Fruit fly (Drosophila melanogaster) whole organism, pupa: ENCODE results near the gene sqz.

Source experiments
- CG10348 ChIP-seq: fragments of 200-800 bp; sonication (Bioruptor generic); IDR thresholded peaks from 2 replicates; pipeline ENCODE4 v1.3.6; 2022; ENCODE audit warnings: missing biosample characterization, missing genetic modification characterization
- CG12605 ChIP-seq: fragments of 200-800 bp; sonication (Bioruptor generic); IDR thresholded peaks from 2 replicates; pipeline ENCODE4 v1.3.6; 2022; ENCODE audit warnings: missing biosample characterization, missing genetic modification characterization
- CG13204 ChIP-seq: fragments of 200-800 bp; sonication (Bioruptor generic); optimal IDR thresholded peaks from 2 replicates; lab custom pipeline; 2018; ENCODE audit warnings: missing biosample characterization, mild to moderate bottlenecking, missing genetic modification characterization, moderate library complexity
- CG14655 ChIP-seq: fragments of 200-800 bp; sonication (Bioruptor generic); optimal IDR thresholded peaks from 3 replicates; lab custom pipeline; 2017; ENCODE audit warnings: mild to moderate bottlenecking, missing biosample characterization, missing genetic modification reagents, missing genetic modification characterization
- CG15710 ChIP-seq: fragments of 200-800 bp; sonication (Bioruptor generic); optimal IDR thresholded peaks from 2 replicates; lab custom pipeline; 2018; ENCODE audit warnings: missing biosample characterization, mild to moderate bottlenecking, missing genetic modification characterization, moderate library complexity
- CG17806 ChIP-seq: fragments of 200-800 bp; sonication (Bioruptor generic); optimal IDR thresholded peaks from 2 replicates; lab custom pipeline; 2018; ENCODE audit warnings: missing biosample characterization, mild to moderate bottlenecking, missing genetic modification characterization, moderate library complexity
- CG32121 ChIP-seq: fragments of 200-800 bp; sonication (Bioruptor generic); IDR thresholded peaks from 2 replicates; pipeline ENCODE4 v1.3.6; 2022; ENCODE audit warnings: missing biosample characterization, missing genetic modification characterization
- CG34367 ChIP-seq: fragments of 200-800 bp; sonication (Bioruptor generic); optimal IDR thresholded peaks from 2 replicates; lab custom pipeline; 2018; ENCODE audit warnings: missing biosample characterization, mild to moderate bottlenecking, missing genetic modification characterization
- CG4496 ChIP-seq: fragments of 200-800 bp; sonication (Bioruptor generic); IDR thresholded peaks from 3 replicates; pipeline ENCODE4 v1.3.6; 2022; ENCODE audit warnings: missing biosample characterization, missing genetic modification characterization
- CG8159 ChIP-seq: fragments of 200-800 bp; sonication (Bioruptor generic); optimal IDR thresholded peaks from 3 replicates; lab custom pipeline; 2018; ENCODE audit warnings: missing biosample characterization, mild to moderate bottlenecking, missing genetic modification characterization, moderate library complexity
- CG8301 ChIP-seq: fragments of 200-800 bp; sonication (Bioruptor generic); optimal IDR thresholded peaks from 2 replicates; lab custom pipeline; 2018; ENCODE audit warnings: missing biosample characterization, mild to moderate bottlenecking, missing genetic modification characterization
- CG9948 ChIP-seq: fragments of 200-800 bp; sonication (Bioruptor generic); optimal IDR thresholded peaks from 2 replicates; lab custom pipeline; 2018; ENCODE audit warnings: missing biosample characterization, mild to moderate bottlenecking, missing genetic modification characterization, moderate library complexity
- D1 ChIP-seq: fragments of 200-800 bp; sonication (Bioruptor generic); optimal IDR thresholded peaks from 2 replicates; lab custom pipeline; 2018; ENCODE audit warnings: missing biosample characterization, mild to moderate bottlenecking, missing genetic modification characterization, moderate library complexity
- EcR ChIP-seq: fragments of 200-800 bp; sonication (Bioruptor generic); optimal IDR thresholded peaks from 3 replicates; lab custom pipeline; 2019; ENCODE audit warnings: missing biosample characterization, missing genetic modification characterization, mild to moderate bottlenecking, moderate library complexity, missing genetic modification reagents
- Ets98B ChIP-seq: fragments of 200-800 bp; sonication (Bioruptor generic); IDR thresholded peaks from 2 replicates; pipeline ENCODE4 v1.3.6; 2022; ENCODE audit warnings: missing biosample characterization, missing genetic modification characterization
- Pif1A ChIP-seq: fragments of 200-800 bp; sonication (Bioruptor generic); optimal IDR thresholded peaks from 3 replicates; lab custom pipeline; 2016; ENCODE audit warnings: missing biosample characterization, missing genetic modification characterization
- Pif1B ChIP-seq: fragments of 200-800 bp; sonication (Bioruptor generic); optimal IDR thresholded peaks from 3 replicates; lab custom pipeline; 2016; ENCODE audit warnings: missing biosample characterization, missing genetic modification characterization
- Snoo ChIP-seq: fragments of 200-800 bp; sonication (Bioruptor generic); optimal IDR thresholded peaks from 3 replicates; lab custom pipeline; 2017; ENCODE audit warnings: missing biosample characterization, mild to moderate bottlenecking, missing genetic modification characterization, inconsistent platforms
- fd96Ca ChIP-seq: fragments of 200-800 bp; sonication (Bioruptor generic); IDR thresholded peaks from 3 replicates; pipeline ENCODE4 v1.3.6; 2022; ENCODE audit warnings: missing biosample characterization, missing genetic modification characterization
- gl ChIP-seq: fragments of 200-800 bp; sonication (Bioruptor generic); optimal IDR thresholded peaks from 2 replicates; lab custom pipeline; 2018; ENCODE audit warnings: missing biosample characterization, mild to moderate bottlenecking, missing genetic modification characterization
- rn ChIP-seq: fragments of 200-800 bp; sonication (Bioruptor generic); IDR thresholded peaks from 2 replicates; pipeline ENCODE4 v1.3.6; 2022; ENCODE audit warnings: missing biosample characterization, missing genetic modification characterization

Gene sqz

dm6 chr3R:19147511-19148239 is 16.3 kb upstream of the sqz start, which contains the start of gene Ppcs:
Gene Ppcs (minus strand): TSS chr3R:19147910.
- peak; percentile 76 for TF ChIP-seq CG8301 (tag; lab: Kevin White, UChicago)
- peak; percentile 94 for TF ChIP-seq gl (tag; lab: Kevin White, UChicago)
- TF ChIP-seq EcR (GFP tag; lab: Kevin White, UChicago): peak; percentile 27
- peak; percentile 82 for TF ChIP-seq CG14655
- peak; percentile 92 for TF ChIP-seq CG13204 (GFP tag; lab: Kevin White, UChicago)
- TF ChIP-seq CG4496: peak; percentile 90
- TF ChIP-seq CG8159: peak; percentile 63
- peak; percentile 40 for TF ChIP-seq CG34367 (tag; lab: Kevin White, UChicago)
- TF ChIP-seq Ets98B (GFP tag; lab: Robert Waterston, UW): peak; percentile 81; the same call in 1 of the 2 replicates
- 0 out of 2 replicates have a peak, but pooled peaks have one; percentile 7 for TF ChIP-seq CG10348 (GFP tag; lab: Robert Waterston, UW)
- TF ChIP-seq CG17806 (tag; lab: Kevin White, UChicago): peak; percentile 40
- peak; percentile 37 for TF ChIP-seq CG9948 (tag; lab: Kevin White, UChicago)
- TF ChIP-seq Pif1B (GFP tag; lab: Kevin White, UChicago): peak; percentile 84
- peak; percentile 82 for TF ChIP-seq CG32121 (GFP tag; lab: Robert Waterston, UW)
- TF ChIP-seq Snoo (tag; lab: Kevin White, UChicago): peak; percentile 77
- no peak for TF ChIP-seq D1 (tag; lab: Kevin White, UChicago)
- TF ChIP-seq CG15710: peak; percentile 48
- TF ChIP-seq fd96Ca (GFP tag; lab: Robert Waterston, UW): peak; percentile 74
- TF ChIP-seq rn (GFP tag; lab: Robert Waterston, UW): no peak
- TF ChIP-seq CG12605: peak; percentile 89
- TF ChIP-seq Pif1A (GFP tag; lab: Kevin White, UChicago): peak; percentile 87
- TF ChIP-seq, all 21 proteins: peak for 19

DNA sequence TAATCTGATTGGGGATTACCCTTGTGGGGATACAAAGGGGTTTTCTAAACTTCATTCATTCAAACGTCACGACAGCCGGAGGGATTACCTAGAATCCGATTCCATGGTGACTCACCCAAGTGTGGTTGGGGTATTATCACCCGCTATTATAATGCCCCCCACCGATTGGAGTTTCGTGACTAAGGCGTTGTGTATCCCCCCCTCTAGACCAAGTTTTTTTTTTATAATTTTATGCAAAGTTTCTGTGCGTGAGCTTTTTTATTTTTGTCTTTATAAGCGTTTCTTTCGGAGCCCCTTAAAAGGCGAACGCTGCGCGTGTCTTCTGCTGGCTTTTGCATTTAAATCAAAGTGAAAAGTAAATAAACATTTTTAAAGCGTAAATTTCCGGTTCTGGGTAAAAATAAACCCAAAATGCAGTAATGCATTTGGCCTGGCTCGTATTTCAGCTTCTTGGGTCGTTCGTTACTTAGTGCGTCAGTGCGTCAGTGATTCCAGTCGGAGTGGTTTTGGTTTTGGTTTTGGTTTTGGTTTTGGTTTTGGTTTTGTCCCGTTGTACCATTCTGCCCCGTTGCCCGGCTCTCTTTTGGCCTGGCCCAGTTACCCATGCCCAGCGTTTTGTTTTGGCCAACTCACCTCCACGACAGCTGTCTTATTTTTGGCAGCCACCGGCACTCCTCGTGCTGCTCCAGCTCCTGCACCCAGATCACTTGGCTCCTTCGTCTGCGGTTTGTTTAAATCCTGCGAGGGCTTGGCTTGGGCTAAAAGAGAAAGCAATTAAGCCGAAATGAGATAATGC is 13.0 kb upstream of the sqz start:
- TF ChIP-seq CG4496 (no peak), CG10348 (GFP tag; lab: Robert Waterston, UW) (no peak), EcR (GFP tag; lab: Kevin White, UChicago) (no peak), CG8301 (tag; lab: Kevin White, UChicago) (no peak), CG8159 (no peak), fd96Ca (GFP tag; lab: Robert Waterston, UW) (no peak), gl (tag; lab: Kevin White, UChicago) (no peak), CG15710 (no peak), Ets98B (GFP tag; lab: Robert Waterston, UW) (no peak), D1 (tag; lab: Kevin White, UChicago) (no peak), CG14655 (no peak), CG12605 (no peak), Snoo (tag; lab: Kevin White, UChicago) (no peak), CG13204 (GFP tag; lab: Kevin White, UChicago) (no peak)

dm6 chr3R:19151848-19152787 is 11.9 kb upstream of the sqz start:
- TF ChIP-seq CG9948 (tag; lab: Kevin White, UChicago): no peak
- no peak for TF ChIP-seq CG17806 (tag; lab: Kevin White, UChicago)
- no peak for TF ChIP-seq CG8301 (tag; lab: Kevin White, UChicago)
- peak; percentile 44; the same call in 1 of the 3 replicates for TF ChIP-seq CG4496
- TF ChIP-seq CG10348 (GFP tag; lab: Robert Waterston, UW): no peak
- TF ChIP-seq Snoo (tag; lab: Kevin White, UChicago): peak; percentile 13
- peak; percentile 9 for TF ChIP-seq CG8159
- TF ChIP-seq gl (tag; lab: Kevin White, UChicago): no peak
- TF ChIP-seq CG12605: peak; percentile 45; the same call in 1 of the 2 replicates
- no peak for TF ChIP-seq D1 (tag; lab: Kevin White, UChicago)
- no peak for TF ChIP-seq fd96Ca (GFP tag; lab: Robert Waterston, UW)
- no peak for TF ChIP-seq CG34367 (tag; lab: Kevin White, UChicago)
- peak; percentile 62 for TF ChIP-seq CG32121 (GFP tag; lab: Robert Waterston, UW)
- peak; percentile 14 for TF ChIP-seq Pif1A (GFP tag; lab: Kevin White, UChicago)
- TF ChIP-seq rn (GFP tag; lab: Robert Waterston, UW): no peak
- TF ChIP-seq Pif1B (GFP tag; lab: Kevin White, UChicago): no peak
- TF ChIP-seq CG14655: no peak
- peak; percentile 2 for TF ChIP-seq CG15710
- peak; percentile 67 for TF ChIP-seq Ets98B (GFP tag; lab: Robert Waterston, UW)
- TF ChIP-seq EcR (GFP tag; lab: Kevin White, UChicago): no peak
- TF ChIP-seq CG13204 (GFP tag; lab: Kevin White, UChicago): no peak
- TF ChIP-seq, all 21 proteins: peak for 8

- TF ChIP-seq CG9948 (tag; lab: Kevin White, UChicago) (peak; percentile 32), CG8301 (tag; lab: Kevin White, UChicago) (peak; percentile 28), Pif1A (GFP tag; lab: Kevin White, UChicago) (peak; percentile 17), CG12605 (no peak), CG4496 (peak; percentile 36; the same call in 1 of the 3 replicates), CG34367 (tag; lab: Kevin White, UChicago) (no peak), CG8159 (peak; percentile 20), Ets98B (GFP tag; lab: Robert Waterston, UW) (no peak), CG15710 (peak; percentile 21), D1 (tag; lab: Kevin White, UChicago) (peak; percentile 44), CG10348 (GFP tag; lab: Robert Waterston, UW) (no peak), gl (tag; lab: Kevin White, UChicago) (no peak), CG13204 (GFP tag; lab: Kevin White, UChicago) (no peak)
These were observed 11.2 kb upstream of the sqz start for dm6 chr3R:19152835-19153234.
